Fruit fly (Drosophila melanogaster) whole organism, embryonic: Measurements from ENCODE around the gene CG32573.
A peak's percentile ranks its signal among the peaks of the same experiment; 100 is the strongest.

ENCODE experiments used
- Atf-2 ChIP-seq: fragments of 200-800 bp; sonication (Bioruptor generic); optimal IDR thresholded peaks from 2 replicates; lab custom pipeline; 2016; ENCODE audit warnings: missing biosample characterization, missing genetic modification characterization
- CG10565 ChIP-seq: fragments of 200-800 bp; sonication (Bioruptor generic); optimal IDR thresholded peaks from 3 replicates; lab custom pipeline; 2016; ENCODE audit warnings: missing biosample characterization, mild to moderate bottlenecking, missing genetic modification characterization
- CG11504 ChIP-seq: fragments of 200-800 bp; sonication (Bioruptor generic); optimal IDR thresholded peaks from 3 replicates; lab custom pipeline; 2019; ENCODE audit warnings: missing biosample characterization, mild to moderate bottlenecking, missing genetic modification characterization, moderate library complexity
- CG11696 ChIP-seq: fragments of 200-800 bp; sonication (Bioruptor generic); IDR thresholded peaks from 2 replicates; pipeline ENCODE4 v1.3.6; 2022; ENCODE audit warnings: missing biosample characterization, missing genetic modification characterization
- CG12744 ChIP-seq: fragments of 200-800 bp; sonication (Bioruptor generic); optimal IDR thresholded peaks from 2 replicates; lab custom pipeline; 2016; ENCODE audit warnings: missing biosample characterization, missing genetic modification characterization
- CG13287 ChIP-seq: fragments of 200-800 bp; sonication (Bioruptor generic); IDR thresholded peaks from 2 replicates; pipeline ENCODE4 v1.3.6; 2022; ENCODE audit warnings: missing biosample characterization, missing genetic modification characterization; ENCODE audit not compliant: partially characterized antibody
- CG14965 ChIP-seq: fragments of 200-800 bp; sonication (Bioruptor generic); optimal IDR thresholded peaks from 2 replicates; lab custom pipeline; 2016; ENCODE audit warnings: missing biosample characterization, missing genetic modification characterization, borderline replicate concordance
- CG15269 ChIP-seq: fragments of 200-800 bp; sonication (Bioruptor generic); optimal IDR thresholded peaks from 2 replicates; lab custom pipeline; 2018; ENCODE audit warnings: missing biosample characterization, mild to moderate bottlenecking, missing genetic modification characterization, moderate library complexity
- CG15479 ChIP-seq: fragments of 200-800 bp; sonication (Bioruptor generic); optimal IDR thresholded peaks from 3 replicates; lab custom pipeline; 2019; ENCODE audit warnings: missing biosample characterization, mild to moderate bottlenecking, missing genetic modification characterization, moderate library complexity
- CG15514 ChIP-seq: fragments of 200-800 bp; sonication (Bioruptor generic); optimal IDR thresholded peaks from 3 replicates; lab custom pipeline; 2017; ENCODE audit warnings: missing biosample characterization, missing genetic modification characterization, mild to moderate bottlenecking, moderate library complexity, missing genetic modification reagents
- CG15601 ChIP-seq: fragments of 200-800 bp; sonication (Bioruptor generic); optimal IDR thresholded peaks from 3 replicates; lab custom pipeline; 2019; ENCODE audit warnings: missing biosample characterization, mild to moderate bottlenecking, missing genetic modification characterization, moderate library complexity
- CG15696 ChIP-seq: fragments of 200-800 bp; sonication (Bioruptor generic); optimal IDR thresholded peaks from 2 replicates; lab custom pipeline; 2019; ENCODE audit warnings: missing biosample characterization, mild to moderate bottlenecking, missing genetic modification characterization, moderate library complexity
- CG17612 ChIP-seq: fragments of 200-800 bp; sonication (Bioruptor generic); IDR thresholded peaks from 2 replicates; pipeline ENCODE4 v1.3.6; 2022; ENCODE audit warnings: missing biosample characterization, missing genetic modification characterization
- CG18011 ChIP-seq: fragments of 200-800 bp; sonication (Bioruptor generic); optimal IDR thresholded peaks from 2 replicates; lab custom pipeline; 2017; ENCODE audit warnings: missing biosample characterization, missing genetic modification characterization, mild to moderate bottlenecking, moderate library complexity, missing genotype
- CG18599 ChIP-seq: fragments of 200-800 bp; sonication (Bioruptor generic); optimal IDR thresholded peaks from 3 replicates; lab custom pipeline; 2017; ENCODE audit warnings: missing biosample characterization, missing genetic modification characterization, mild to moderate bottlenecking, moderate library complexity, missing genetic modification reagents
- CG30020 ChIP-seq: fragments of 200-800 bp; optimal IDR thresholded peaks from 2 replicates; lab custom pipeline; 2019; ENCODE audit warnings: missing biosample characterization, mild to moderate bottlenecking, missing genetic modification characterization, moderate library complexity
- CG31388 ChIP-seq: fragments of 200-800 bp; sonication (Bioruptor generic); optimal IDR thresholded peaks from 2 replicates; lab custom pipeline; 2016; ENCODE audit warnings: missing biosample characterization, missing genetic modification characterization
- CG31441 ChIP-seq: fragments of 200-800 bp; sonication (Bioruptor generic); IDR thresholded peaks from 2 replicates; pipeline ENCODE4 v1.3.6; 2022; ENCODE audit warnings: missing biosample characterization, missing genetic modification characterization
- CG33557 ChIP-seq: fragments of 200-800 bp; sonication (Bioruptor generic); optimal IDR thresholded peaks from 2 replicates; lab custom pipeline; 2019; ENCODE audit warnings: missing biosample characterization, mild to moderate bottlenecking, missing genetic modification characterization, moderate library complexity
- CG3407 ChIP-seq: fragments of 200-800 bp; sonication (Bioruptor generic); optimal IDR thresholded peaks from 2 replicates; lab custom pipeline; 2018; ENCODE audit warnings: missing biosample characterization, mild to moderate bottlenecking, missing genetic modification characterization
- CG4820 ChIP-seq: fragments of 200-800 bp; sonication (Bioruptor generic); optimal IDR thresholded peaks from 3 replicates; lab custom pipeline; 2016; ENCODE audit warnings: missing biosample characterization, missing genetic modification characterization
- CG6272 ChIP-seq: fragments of 200-800 bp; sonication (Bioruptor generic); IDR thresholded peaks from 2 replicates; pipeline ENCODE4 v1.3.6; 2022; ENCODE audit warnings: missing biosample characterization, missing genetic modification characterization
- CG8478 ChIP-seq: fragments of >200 bp; optimal IDR thresholded peaks from 2 replicates; lab custom pipeline; 2018
- CG9609 ChIP-seq: fragments of 200-800 bp; sonication (Bioruptor generic); optimal IDR thresholded peaks from 3 replicates; lab custom pipeline; 2016; ENCODE audit warnings: missing biosample characterization, missing genetic modification characterization
- CG9797 ChIP-seq: fragments of 200-800 bp; sonication (Bioruptor generic); optimal IDR thresholded peaks from 3 replicates; lab custom pipeline; 2018; ENCODE audit warnings: missing biosample characterization, mild to moderate bottlenecking, missing genetic modification characterization
- CG9876 ChIP-seq: fragments of 200-800 bp; sonication (Bioruptor generic); optimal IDR thresholded peaks from 2 replicates; lab custom pipeline; 2016; ENCODE audit warnings: missing biosample characterization, missing genetic modification characterization
- D ChIP-seq, 2 experiments: fragments of 200-800 bp in 1 of 2; fragments of >200 bp in 1 of 2; sonication (Bioruptor generic) in 1 of 2; optimal IDR thresholded peaks; 2 replicates in 1 of 2; 3 replicates in 1 of 2; lab custom pipeline; 2017; ENCODE audit warnings: mild to moderate bottlenecking in 1 of 2, missing biosample characterization in 1 of 2, missing genetic modification characterization in 1 of 2, missing genetic modification reagents in 1 of 2
- H15 ChIP-seq: fragments of 200-800 bp; sonication (Bioruptor generic); IDR thresholded peaks from 3 replicates; pipeline ENCODE4 v1.3.6; 2022; ENCODE audit warnings: missing biosample characterization, missing genetic modification characterization
- Hmr ChIP-seq: fragments of 200-800 bp; sonication (Bioruptor generic); optimal IDR thresholded peaks from 3 replicates; lab custom pipeline; 2017; ENCODE audit warnings: mild to moderate bottlenecking, missing biosample characterization, missing genetic modification reagents, missing genetic modification characterization
- Hsf ChIP-seq: fragments of 200-800 bp; sonication (Bioruptor generic); optimal IDR thresholded peaks from 3 replicates; lab custom pipeline; 2016; ENCODE audit warnings: missing biosample characterization, missing genetic modification characterization
- Mad ChIP-seq: fragments of 200-800 bp; sonication (Bioruptor generic); optimal IDR thresholded peaks from 2 replicates; lab custom pipeline; 2016; ENCODE audit warnings: missing biosample characterization, missing genetic modification characterization
- Nf-YB ChIP-seq: fragments of 200-800 bp; sonication (Bioruptor generic); optimal IDR thresholded peaks from 3 replicates; lab custom pipeline; 2019; ENCODE audit warnings: missing biosample characterization, mild to moderate bottlenecking, missing genetic modification characterization, moderate library complexity
- Rfx ChIP-seq: fragments of 200-800 bp; sonication (Bioruptor generic); IDR thresholded peaks from 2 replicates; pipeline ENCODE4 v1.3.6; 2022; ENCODE audit warnings: missing biosample characterization, missing genetic modification characterization
- Sry-δ ChIP-seq: fragments of 200-800 bp; sonication (Bioruptor generic); optimal IDR thresholded peaks from 2 replicates; lab custom pipeline; 2016; ENCODE audit warnings: missing biosample characterization, missing genetic modification characterization
- TFAM ChIP-seq: fragments of 200-800 bp; sonication (Bioruptor generic); optimal IDR thresholded peaks from 2 replicates; lab custom pipeline; 2017; ENCODE audit warnings: missing biosample characterization, missing genetic modification characterization, inconsistent platforms
- Xrp1 ChIP-seq: fragments of 200-800 bp; sonication (Bioruptor generic); IDR thresholded peaks from 2 replicates; pipeline ENCODE4 v1.3.6; 2022; ENCODE audit warnings: missing biosample characterization, missing genetic modification characterization
- bowl ChIP-seq: fragments of 200-800 bp; sonication (Bioruptor generic); IDR thresholded peaks from 2 replicates; pipeline ENCODE4 v1.3.6; 2022; ENCODE audit warnings: missing biosample characterization, missing genetic modification characterization
- da ChIP-seq: fragments of 200-800 bp; sonication (Bioruptor generic); optimal IDR thresholded peaks from 2 replicates; lab custom pipeline; 2016; ENCODE audit warnings: missing biosample characterization, missing genetic modification characterization
- dmrt11E ChIP-seq: fragments of 200-800 bp; sonication (Bioruptor generic); optimal IDR thresholded peaks from 3 replicates; lab custom pipeline; 2018; ENCODE audit warnings: missing biosample characterization, mild to moderate bottlenecking, missing genetic modification characterization, moderate library complexity
- mirr ChIP-seq: fragments of 200-800 bp; sonication (Bioruptor generic); optimal IDR thresholded peaks from 3 replicates; lab custom pipeline; 2018; ENCODE audit warnings: missing biosample characterization, mild to moderate bottlenecking, missing genetic modification characterization
- onecut ChIP-seq: fragments of 200-800 bp; sonication (Bioruptor generic); IDR thresholded peaks from 2 replicates; pipeline ENCODE4 v1.3.6; 2022; ENCODE audit warnings: missing biosample characterization, missing genetic modification characterization
- ro ChIP-seq: fragments of 200-800 bp; sonication (Bioruptor generic); IDR thresholded peaks from 2 replicates; pipeline ENCODE4 v1.3.6; 2022; ENCODE audit warnings: missing biosample characterization, missing genetic modification characterization
- sens ChIP-seq: fragments of 200-800 bp; sonication (Bioruptor generic); peaks from one replicate; lab custom pipeline; 2016; ENCODE audit warnings: missing biosample characterization, missing genetic modification characterization
- sens-2 ChIP-seq: fragments of 200-800 bp; sonication (Bioruptor generic); IDR thresholded peaks from 2 replicates; pipeline ENCODE4 v1.3.6; 2022; ENCODE audit warnings: missing biosample characterization, missing genetic modification characterization
- trh ChIP-seq: fragments of 200-800 bp; sonication (Bioruptor generic); optimal IDR thresholded peaks from 2 replicates; lab custom pipeline; 2016; ENCODE audit warnings: missing biosample characterization, missing genetic modification characterization
- unpg ChIP-seq: fragments of 200-800 bp; sonication (Bioruptor generic); optimal IDR thresholded peaks from 3 replicates; lab custom pipeline; 2018; ENCODE audit warnings: missing biosample characterization, mild to moderate bottlenecking, missing genetic modification characterization, moderate library complexity

Gene CG32573

dm6 chrX:16655724-16656235, 4.6 kb downstream of the CG32573 start (continued):
- TF ChIP-seq CG15514 (GFP tag; lab: Kevin White, UChicago) (peak; percentile 20), CG15269 (peak; percentile 36), unpg (no peak), onecut (GFP tag; lab: Robert Waterston, UW) (no peak), dmrt11E (tag; lab: Kevin White, UChicago) (no peak), CG18599 (GFP tag; lab: Kevin White, UChicago) (peak; percentile 40), CG30020 (tag; lab: Kevin White, UChicago) (no peak), mirr (GFP tag; lab: Kevin White, UChicago) (peak; percentile 86), D (optimal IDR thresholded peaks at IDR 0.05; lab: Kevin White, UChicago) (no peak), D (GFP tag; optimal IDR thresholded peaks at IDR 0.05; lab: Kevin White, UChicago) (peak; percentile 11), Hmr (GFP tag; lab: Kevin White, UChicago) (peak; percentile 11), CG3407 (GFP tag; lab: Kevin White, UChicago) (no peak), CG17612 (GFP tag; lab: Robert Waterston, UW) (no peak), Mad (GFP tag; lab: Kevin White, UChicago) (no peak), TFAM (GFP tag; lab: Kevin White, UChicago) (no peak), CG8478 (lab: Kevin White, UChicago) (no peak), Hsf (GFP tag; lab: Kevin White, UChicago) (no peak), CG14965 (GFP tag; lab: Kevin White, UChicago) (no peak), CG11504 (peak; percentile 99), CG15601 (tag; lab: Kevin White, UChicago) (no peak), CG9797 (GFP tag; lab: Kevin White, UChicago) (no peak), trh (no peak), Sry-δ (GFP tag; lab: Kevin White, UChicago) (no peak), da (no peak), CG15479 (GFP tag; lab: Kevin White, UChicago) (peak; percentile 5), CG9609 (GFP tag; lab: Kevin White, UChicago) (no peak), CG11696 (no peak), CG6272 (no peak), CG13287 (GFP tag; lab: Robert Waterston, UW) (no peak), sens-2 (no peak), CG9876 (GFP tag; lab: Kevin White, UChicago) (no peak), CG12744 (no peak), Rfx (GFP tag; lab: Robert Waterston, UW) (peak; percentile 21; the same call in 1 of the 2 replicates), CG10565 (GFP tag; lab: Kevin White, UChicago) (no peak), H15 (GFP tag; lab: Robert Waterston, UW) (no peak), sens (GFP tag; lab: Kevin White, UChicago) (peak; percentile 87), Nf-YB (GFP tag; lab: Kevin White, UChicago) (peak; percentile 70), bowl (GFP tag; lab: Robert Waterston, UW) (no peak), CG31388 (GFP tag; lab: Kevin White, UChicago) (no peak), Atf-2 (GFP tag; lab: Kevin White, UChicago) (no peak), CG31441 (GFP tag; lab: Robert Waterston, UW) (no peak), CG18011 (no peak)
- TF ChIP-seq, all 482 proteins: peak for 99

dm6 chrX:16660632-16661031, 9.5 kb downstream of the CG32573 start:
- TF ChIP-seq Xrp1 (0 out of 2 replicates have a peak, but pooled peaks have one; percentile 8), CG4820 (GFP tag; lab: Kevin White, UChicago) (no peak), CG33557 (GFP tag; lab: Kevin White, UChicago) (peak; percentile 5), ro (GFP tag; lab: Robert Waterston, UW) (no peak), sens (GFP tag; lab: Kevin White, UChicago) (peak; percentile 53), CG15696 (peak; percentile 53), dmrt11E (tag; lab: Kevin White, UChicago) (peak; percentile 22)
